Fruit fly (Drosophila melanogaster): ENCODE data around the gene CG15169.

Gene CG15169

DNA sequence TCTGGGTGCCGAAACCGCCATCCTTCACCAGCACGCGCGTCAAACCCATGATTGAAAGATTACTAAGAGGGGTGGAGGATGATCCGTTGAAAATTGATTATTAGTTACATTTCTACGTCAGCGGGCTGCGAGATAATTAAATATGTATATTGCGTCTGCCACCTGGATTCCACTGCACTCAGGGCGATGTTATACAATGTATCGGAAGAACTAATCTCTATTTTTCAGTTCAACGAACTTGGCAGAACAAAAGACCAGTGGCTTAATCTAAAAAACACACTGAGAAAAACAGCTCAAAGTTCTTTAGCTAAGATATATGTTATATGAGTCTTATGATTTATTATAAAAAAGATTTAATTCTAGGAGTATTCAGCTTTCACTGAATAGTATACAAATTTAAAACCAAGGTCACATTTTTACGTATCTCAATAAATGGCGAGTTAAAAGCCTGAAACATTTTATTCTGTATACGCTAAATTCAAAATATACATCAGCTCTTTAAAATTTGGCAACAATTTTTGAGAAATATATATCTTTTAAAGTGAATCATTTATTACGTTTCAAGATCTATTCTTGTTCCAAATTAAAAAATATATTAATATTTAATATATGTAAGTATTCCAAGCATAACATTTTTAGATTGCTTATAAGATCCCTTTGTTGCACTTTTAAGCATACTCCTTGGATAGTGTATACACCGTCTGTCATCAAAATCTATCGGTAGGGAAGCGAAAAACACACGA, 37.1 kb upstream of the CG15169 start (continued):
- TF ChIP-seq peb (GFP tag; IDR thresholded peaks at IDR 0.05) (no peak), CG11093 (GFP tag; IDR thresholded peaks at IDR 0.05) (no peak), HmgZ (tag; optimal IDR thresholded peaks at IDR 0.05) (peak; percentile 10), schlank (tag; optimal IDR thresholded peaks at IDR 0.05) (no peak), da (GFP tag; optimal IDR thresholded peaks at IDR 0.05) (no peak), Rfx (GFP tag; IDR thresholded peaks at IDR 0.05) (peak; percentile 61; the same call in 1 of the 2 replicates), Dip3 (GFP tag; optimal IDR thresholded peaks at IDR 0.05) (no peak), mld (GFP tag; IDR thresholded peaks at IDR 0.05; ENCODE audit: partially characterized antibody) (no peak), Dref (GFP tag; IDR thresholded peaks at IDR 0.05) (no peak), trh (GFP tag; optimal IDR thresholded peaks at IDR 0.05) (no peak), CG1529 (GFP tag; optimal IDR thresholded peaks at IDR 0.05) (no peak), dimm (GFP tag; IDR thresholded peaks at IDR 0.05) (no peak), Fer1 (GFP tag; optimal IDR thresholded peaks at IDR 0.05) (no peak), CG17359 (tag; optimal IDR thresholded peaks at IDR 0.05) (no peak), sqz (GFP tag; optimal IDR thresholded peaks at IDR 0.05) (no peak), CG34422 (GFP tag; IDR thresholded peaks at IDR 0.05) (no peak), Doc3 (GFP tag; IDR thresholded peaks at IDR 0.05; ENCODE audit: partially characterized antibody) (no peak), E2f1 (GFP tag; IDR thresholded peaks at IDR 0.05) (peak; percentile 26; the same call in 1 of the 2 replicates), CG17568 (GFP tag; optimal IDR thresholded peaks at IDR 0.05) (no peak), en (GFP tag; optimal IDR thresholded peaks at IDR 0.05) (no peak), nom (GFP tag; optimal IDR thresholded peaks at IDR 0.05) (no peak), esg (GFP tag; conservative IDR thresholded peaks at IDR 0.05) (no peak), wek (GFP tag; optimal IDR thresholded peaks at IDR 0.05) (no peak), zen (tag; optimal IDR thresholded peaks at IDR 0.05) (no peak), B-H2 (GFP tag; optimal IDR thresholded peaks at IDR 0.05) (no peak), CG13775 (GFP tag; optimal IDR thresholded peaks at IDR 0.05) (peak; percentile 9), CG4854 (GFP tag; optimal IDR thresholded peaks at IDR 0.05) (no peak), Dek (tag; optimal IDR thresholded peaks at IDR 0.05) (peak; percentile 36), CG3163 (GFP tag; optimal IDR thresholded peaks at IDR 0.05) (no peak), maf-S (GFP tag; optimal IDR thresholded peaks at IDR 0.05) (no peak), CG6689 (GFP tag; IDR thresholded peaks at IDR 0.05) (0 out of 2 replicates have a peak, but pooled peaks have one; percentile 23), crc (GFP tag; optimal IDR thresholded peaks at IDR 0.05) (no peak), CG17612 (GFP tag; IDR thresholded peaks at IDR 0.05) (no peak), CG1233 (GFP tag; optimal IDR thresholded peaks at IDR 0.05) (no peak), nerfin-2 (GFP tag; IDR thresholded peaks at IDR 0.05; ENCODE audit: partially characterized antibody) (no peak), CG8281 (tag; optimal IDR thresholded peaks at IDR 0.05) (no peak), emc (GFP tag; optimal IDR thresholded peaks at IDR 0.05) (no peak), Meics (GFP tag; optimal IDR thresholded peaks at IDR 0.05) (peak; percentile 73), jing (GFP tag; optimal IDR thresholded peaks at IDR 0.05) (no peak), fd64A (GFP tag; optimal IDR thresholded peaks at IDR 0.05) (no peak), al (GFP tag; IDR thresholded peaks at IDR 0.05) (no peak), tx (GFP tag; optimal IDR thresholded peaks at IDR 0.05) (no peak), gem (tag; optimal IDR thresholded peaks at IDR 0.05) (peak; percentile 71), Doc2 (GFP tag; IDR thresholded peaks at IDR 0.05) (no peak), CG4424 (GFP tag; optimal IDR thresholded peaks at IDR 0.05) (no peak), CG15011 (GFP tag; optimal IDR thresholded peaks at IDR 0.05) (no peak), Ets97D (GFP tag; optimal IDR thresholded peaks at IDR 0.05) (no peak), CG34376 (GFP tag; optimal IDR thresholded peaks at IDR 0.05) (peak; percentile 9), pros (GFP tag; optimal IDR thresholded peaks at IDR 0.05) (no peak), CG10462 (GFP tag; optimal IDR thresholded peaks at IDR 0.05) (no peak)

Measured in whole organism, embryonic.